Fruit fly (Drosophila melanogaster): ENCODE measurements around the gene CG9962.

DNA sequence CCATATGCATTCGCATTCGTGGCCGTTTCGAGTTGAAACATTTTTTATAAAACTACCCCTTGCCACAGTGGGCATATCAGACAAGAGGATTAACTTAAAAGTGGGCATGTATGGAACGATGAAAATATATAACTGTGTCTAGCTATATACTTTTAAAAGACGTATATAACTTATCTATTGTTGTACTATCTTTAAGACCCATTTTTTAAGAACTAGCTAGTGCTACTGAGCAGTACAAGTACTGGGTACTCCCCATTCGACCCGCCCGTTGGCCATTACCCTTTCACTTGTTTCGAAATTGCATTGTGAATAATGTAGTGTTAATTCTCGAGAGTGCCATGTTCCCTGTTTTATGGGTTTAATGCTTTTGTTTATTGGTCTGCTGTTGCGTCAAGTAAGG, 40.8 kb downstream of the CG9962 start:
- no peak for TF ChIP-seq Jra (GFP tag; optimal IDR thresholded peaks at IDR 0.05)
- no peak for TF ChIP-seq Hr83 (GFP tag; optimal IDR thresholded peaks at IDR 0.05; ENCODE audit: poor library complexity, severe bottlenecking)
- TF ChIP-seq h (GFP tag; optimal IDR thresholded peaks at IDR 0.05) = no peak
- TF ChIP-seq Hr78 (GFP tag; optimal IDR thresholded peaks at IDR 0.05) = no peak
- TF ChIP-seq Hnf4 (GFP tag; optimal IDR thresholded peaks at IDR 0.05) = no peak
- TF ChIP-seq psq (GFP tag; optimal IDR thresholded peaks at IDR 0.05) = no peak
- TF ChIP-seq Myc (optimal IDR thresholded peaks at IDR 0.05) = no peak
- no peak for TF ChIP-seq rgr (GFP tag; optimal IDR thresholded peaks at IDR 0.05)
- no peak for TF ChIP-seq GATAd (GFP tag; optimal IDR thresholded peaks at IDR 0.05)
